Fruit fly (Drosophila melanogaster) whole organism, adult: ENCODE results near the gene CheA75a.

ENCODE experiments used
- CG11617 ChIP-seq: fragments of 200-800 bp; sonication (Bioruptor generic); optimal IDR thresholded peaks from 2 replicates; lab custom pipeline; 2017; ENCODE audit warnings: mild to moderate bottlenecking, missing biosample characterization, missing genetic modification reagents, missing genetic modification characterization
- CG1620 ChIP-seq: fragments of 200-800 bp; sonication (Bioruptor generic); optimal IDR thresholded peaks from 2 replicates; lab custom pipeline; 2016; ENCODE audit warnings: missing biosample characterization, missing genetic modification characterization
- CG5204 ChIP-seq: fragments of 200-800 bp; sonication (Bioruptor generic); optimal IDR thresholded peaks from 2 replicates; lab custom pipeline; 2016; ENCODE audit warnings: missing biosample characterization, missing genetic modification characterization
- CG7101 ChIP-seq: fragments of 200-800 bp; sonication (Bioruptor generic); optimal IDR thresholded peaks from 2 replicates; lab custom pipeline; 2018; ENCODE audit warnings: missing biosample characterization, mild to moderate bottlenecking, missing genetic modification characterization, moderate library complexity
- Clk ChIP-seq: fragments of 200-800 bp; sonication (Bioruptor generic); optimal IDR thresholded peaks from 2 replicates; lab custom pipeline; 2017; ENCODE audit warnings: missing biosample characterization, missing genetic modification characterization
- Hr96 ChIP-seq: fragments of 200-800 bp; sonication (Bioruptor generic); optimal IDR thresholded peaks from 2 replicates; lab custom pipeline; 2016; ENCODE audit warnings: missing biosample characterization, missing genetic modification characterization
- Mnt ChIP-seq: fragments of 200-800 bp; sonication (Bioruptor generic); optimal IDR thresholded peaks from 2 replicates; lab custom pipeline; 2016; ENCODE audit warnings: missing biosample characterization, mild to moderate bottlenecking, missing genetic modification characterization
- bab1 ChIP-seq: fragments of 200-800 bp; sonication (Bioruptor generic); optimal IDR thresholded peaks from 3 replicates; lab custom pipeline; 2019; ENCODE audit warnings: missing biosample characterization, mild to moderate bottlenecking, missing genetic modification characterization, moderate library complexity
- cnc ChIP-seq, 2 experiments: fragments of >200 bp; optimal IDR thresholded peaks; 2 replicates each; lab custom pipeline; 2017
- kay ChIP-seq: fragments of 200-800 bp; sonication (Bioruptor generic); peaks from one replicate; lab custom pipeline; 2016; ENCODE audit warnings: missing biosample characterization, missing genetic modification characterization, borderline replicate concordance
- pad ChIP-seq: fragments of 200-800 bp; sonication (Bioruptor generic); optimal IDR thresholded peaks from 3 replicates; lab custom pipeline; 2017; ENCODE audit warnings: missing biosample characterization, missing genetic modification characterization, mild to moderate bottlenecking, moderate library complexity, missing genetic modification reagents
- toe ChIP-seq: fragments of 200-800 bp; sonication (Bioruptor generic); optimal IDR thresholded peaks from 2 replicates; lab custom pipeline; 2016; ENCODE audit warnings: missing biosample characterization, missing genetic modification characterization

DNA sequence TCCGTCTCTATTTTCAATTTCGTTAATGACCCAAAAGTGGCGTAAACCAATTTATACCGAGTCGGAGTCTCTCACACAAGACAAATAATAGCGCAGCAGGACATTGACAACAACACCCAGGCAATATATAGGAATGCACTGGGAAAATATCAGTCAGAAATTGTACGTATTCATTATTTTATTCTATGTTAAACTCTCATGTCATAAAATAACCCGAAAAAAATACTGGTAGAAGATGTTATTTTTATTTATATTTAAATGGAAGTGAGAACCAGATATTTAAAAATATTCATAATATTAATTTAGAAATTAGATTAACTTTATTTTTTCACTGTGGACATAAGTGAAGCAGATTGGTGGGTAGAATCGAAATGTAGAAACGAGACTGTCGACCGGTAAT is 45.4 kb downstream of the CheA75a start:
- TF ChIP-seq Clk, result no peak
- TF ChIP-seq CG1620 (GFP tag; lab: Kevin White, UChicago), result no peak
- no peak for TF ChIP-seq kay (GFP tag; lab: Kevin White, UChicago)
- no peak for TF ChIP-seq CG11617
- TF ChIP-seq CG7101 (tag; lab: Kevin White, UChicago), result no peak
- TF ChIP-seq toe (GFP tag; lab: Kevin White, UChicago), result no peak
- TF ChIP-seq pad (GFP tag; lab: Kevin White, UChicago), result no peak
- no peak for TF ChIP-seq cnc (optimal IDR thresholded peaks at IDR 0.05; lab: Kevin White, UChicago)
- TF ChIP-seq bab1 (GFP tag; lab: Kevin White, UChicago), result no peak
- TF ChIP-seq CG5204 (GFP tag; lab: Kevin White, UChicago), result no peak
- no peak for TF ChIP-seq Hr96 (GFP tag; lab: Kevin White, UChicago)
- no peak for TF ChIP-seq Mnt
